Fruit fly (Drosophila melanogaster) whole organism, embryonic: ENCODE results near the gene CG6912.
A peak's percentile ranks its signal among the peaks of the same experiment; 100 is the strongest.

Experiments used
- Bteb2 ChIP-seq: fragments of 200-800 bp; sonication (Bioruptor generic); optimal IDR thresholded peaks from 2 replicates; lab custom pipeline; 2016; ENCODE audit warnings: missing biosample characterization, missing genetic modification characterization
- CG10979 ChIP-seq: fragments of 200-800 bp; sonication (Bioruptor generic); optimal IDR thresholded peaks from 2 replicates; lab custom pipeline; 2018; ENCODE audit warnings: missing biosample characterization, mild to moderate bottlenecking, missing genetic modification characterization, moderate library complexity
- CG11504 ChIP-seq: fragments of 200-800 bp; sonication (Bioruptor generic); optimal IDR thresholded peaks from 3 replicates; lab custom pipeline; 2019; ENCODE audit warnings: missing biosample characterization, mild to moderate bottlenecking, missing genetic modification characterization, moderate library complexity
- CG12071 ChIP-seq: fragments of 200-800 bp; sonication (Bioruptor generic); optimal IDR thresholded peaks from 3 replicates; lab custom pipeline; 2018; ENCODE audit warnings: missing biosample characterization, mild to moderate bottlenecking, missing genetic modification characterization
- CG12236 ChIP-seq: fragments of 200-800 bp; sonication (Bioruptor generic); optimal IDR thresholded peaks from 2 replicates; lab custom pipeline; 2016; ENCODE audit warnings: missing biosample characterization, missing genetic modification characterization
- CG13123 ChIP-seq: fragments of 200-800 bp; sonication (Bioruptor generic); optimal IDR thresholded peaks from 2 replicates; lab custom pipeline; 2016; ENCODE audit warnings: missing biosample characterization, missing genetic modification characterization
- CG14667 ChIP-seq: fragments of 200-800 bp; sonication (Bioruptor generic); IDR thresholded peaks from 2 replicates; pipeline ENCODE4 v1.3.6; 2022; ENCODE audit warnings: missing biosample characterization, missing genetic modification characterization
- CG16779 ChIP-seq: fragments of 200-800 bp; sonication (Bioruptor generic); IDR thresholded peaks from 2 replicates; pipeline ENCODE4 v1.3.6; 2022; ENCODE audit warnings: missing biosample characterization, missing genetic modification characterization
- CG1792 ChIP-seq: fragments of 200-800 bp; sonication (Bioruptor generic); optimal IDR thresholded peaks from 2 replicates; lab custom pipeline; 2016; ENCODE audit warnings: missing biosample characterization, missing genetic modification characterization
- CG2120 ChIP-seq: fragments of 200-800 bp; sonication (Bioruptor generic); optimal IDR thresholded peaks from 3 replicates; lab custom pipeline; 2016; ENCODE audit warnings: missing biosample characterization, missing genetic modification characterization
- CG2889 ChIP-seq: fragments of 200-800 bp; sonication (Bioruptor generic); IDR thresholded peaks from 3 replicates; pipeline ENCODE4 v1.3.6; 2022; ENCODE audit warnings: missing biosample characterization, missing genetic modification characterization
- CG3407 ChIP-seq: fragments of 200-800 bp; sonication (Bioruptor generic); optimal IDR thresholded peaks from 2 replicates; lab custom pipeline; 2018; ENCODE audit warnings: missing biosample characterization, mild to moderate bottlenecking, missing genetic modification characterization
- CG34422 ChIP-seq: fragments of 200-800 bp; sonication (Bioruptor generic); IDR thresholded peaks from 3 replicates; pipeline ENCODE4 v1.3.6; 2022; ENCODE audit warnings: missing biosample characterization, missing genetic modification characterization
- CG3847 ChIP-seq: fragments of 200-800 bp; sonication (Bioruptor generic); IDR thresholded peaks from 2 replicates; pipeline ENCODE4 v1.3.6; 2022; ENCODE audit warnings: missing biosample characterization, missing genetic modification characterization
- CG43689 ChIP-seq: fragments of 200-800 bp; sonication (Bioruptor generic); IDR thresholded peaks from 2 replicates; pipeline ENCODE4 v1.3.6; 2022; ENCODE audit warnings: missing biosample characterization, missing genetic modification characterization
- CG4617 ChIP-seq: fragments of 200-800 bp; sonication (Bioruptor generic); optimal IDR thresholded peaks from 3 replicates; lab custom pipeline; 2016; ENCODE audit warnings: missing biosample characterization, missing genetic modification characterization, borderline replicate concordance
- CG4854 ChIP-seq: fragments of 200-800 bp; sonication (Bioruptor generic); optimal IDR thresholded peaks from 2 replicates; lab custom pipeline; 2016; ENCODE audit warnings: missing biosample characterization, missing genetic modification characterization, inconsistent platforms
- CG6683 ChIP-seq: fragments of 200-800 bp; sonication (Bioruptor generic); optimal IDR thresholded peaks from 2 replicates; lab custom pipeline; 2017; ENCODE audit warnings: missing biosample characterization, mild to moderate bottlenecking, missing genetic modification characterization, missing genetic modification reagents
- CG7786 ChIP-seq: fragments of 200-800 bp; sonication (Bioruptor generic); optimal IDR thresholded peaks from 2 replicates; lab custom pipeline; 2016; ENCODE audit warnings: missing biosample characterization, missing genetic modification characterization
- CG7928 ChIP-seq: fragments of 200-800 bp; sonication (Bioruptor generic); optimal IDR thresholded peaks from 2 replicates; lab custom pipeline; 2017; ENCODE audit warnings: missing biosample characterization, mild to moderate bottlenecking, missing genetic modification characterization
- CG7963 ChIP-seq: fragments of 200-800 bp; sonication (Bioruptor generic); IDR thresholded peaks from 3 replicates; pipeline ENCODE4 v1.3.6; 2022; ENCODE audit warnings: missing biosample characterization, missing genetic modification characterization; ENCODE audit not compliant: partially characterized antibody
- CG9609 ChIP-seq: fragments of 200-800 bp; sonication (Bioruptor generic); optimal IDR thresholded peaks from 3 replicates; lab custom pipeline; 2016; ENCODE audit warnings: missing biosample characterization, missing genetic modification characterization
- CoRest ChIP-seq: fragments of 200-800 bp; sonication (Bioruptor generic); optimal IDR thresholded peaks from 3 replicates; lab custom pipeline; 2018; ENCODE audit warnings: missing biosample characterization, mild to moderate bottlenecking, missing genetic modification characterization, moderate library complexity
- Drgx ChIP-seq: fragments of 200-800 bp; sonication (Bioruptor generic); IDR thresholded peaks from 2 replicates; pipeline ENCODE4 v1.3.6; 2022; ENCODE audit warnings: missing biosample characterization, missing genetic modification characterization
- Elba2 ChIP-seq: fragments of 200-800 bp; sonication (Bioruptor generic); optimal IDR thresholded peaks from 3 replicates; lab custom pipeline; 2016; ENCODE audit warnings: missing biosample characterization, missing genetic modification characterization
- HLHmδ ChIP-seq: fragments of 200-800 bp; sonication (Bioruptor generic); optimal IDR thresholded peaks from 2 replicates; lab custom pipeline; 2018; ENCODE audit warnings: missing biosample characterization, mild to moderate bottlenecking, missing genetic modification characterization, moderate library complexity
- Hmx ChIP-seq: fragments of 200-800 bp; sonication (Bioruptor generic); optimal IDR thresholded peaks from 2 replicates; lab custom pipeline; 2016; ENCODE audit warnings: missing biosample characterization, missing genetic modification characterization
- Sry-δ ChIP-seq: fragments of 200-800 bp; sonication (Bioruptor generic); optimal IDR thresholded peaks from 2 replicates; lab custom pipeline; 2016; ENCODE audit warnings: missing biosample characterization, missing genetic modification characterization
- TFAM ChIP-seq: fragments of 200-800 bp; sonication (Bioruptor generic); optimal IDR thresholded peaks from 2 replicates; lab custom pipeline; 2017; ENCODE audit warnings: missing biosample characterization, missing genetic modification characterization, inconsistent platforms
- YL-1 ChIP-seq: fragments of 200-800 bp; sonication (Bioruptor generic); optimal IDR thresholded peaks from 3 replicates; lab custom pipeline; 2017; ENCODE audit warnings: missing biosample characterization, mild to moderate bottlenecking, missing genetic modification characterization
- ash1 ChIP-seq: fragments of 200-800 bp; sonication (Bioruptor generic); optimal IDR thresholded peaks from 2 replicates; lab custom pipeline; 2018; ENCODE audit warnings: missing biosample characterization, mild to moderate bottlenecking, missing genetic modification characterization
- az2 ChIP-seq: fragments of 200-800 bp; sonication (Bioruptor generic); optimal IDR thresholded peaks from 3 replicates; lab custom pipeline; 2016; ENCODE audit warnings: missing biosample characterization, missing genetic modification characterization
- da ChIP-seq: fragments of 200-800 bp; sonication (Bioruptor generic); optimal IDR thresholded peaks from 2 replicates; lab custom pipeline; 2016; ENCODE audit warnings: missing biosample characterization, missing genetic modification characterization
- danr ChIP-seq: fragments of 200-800 bp; sonication (Bioruptor generic); IDR thresholded peaks from 2 replicates; pipeline ENCODE4 v1.3.6; 2022; ENCODE audit warnings: missing biosample characterization, missing genetic modification characterization
- emc ChIP-seq: fragments of 200-800 bp; sonication (Bioruptor generic); optimal IDR thresholded peaks from 2 replicates; lab custom pipeline; 2016; ENCODE audit warnings: missing biosample characterization, missing genetic modification characterization
- exex ChIP-seq: fragments of 200-800 bp; sonication (Bioruptor generic); optimal IDR thresholded peaks from 4 replicates; lab custom pipeline; 2018; ENCODE audit warnings: missing biosample characterization, mild to moderate bottlenecking, missing genetic modification characterization, moderate library complexity
- fd64A ChIP-seq: fragments of 200-800 bp; sonication (Bioruptor generic); optimal IDR thresholded peaks from 3 replicates; lab custom pipeline; 2018; ENCODE audit warnings: missing biosample characterization, mild to moderate bottlenecking, missing genetic modification characterization
- gcm2 ChIP-seq: fragments of 200-800 bp; sonication (Bioruptor generic); optimal IDR thresholded peaks from 2 replicates; lab custom pipeline; 2016; ENCODE audit warnings: missing biosample characterization, missing genetic modification characterization
- gfzf ChIP-seq: fragments of 200-800 bp; sonication (Bioruptor generic); optimal IDR thresholded peaks from 2 replicates; lab custom pipeline; 2016; ENCODE audit warnings: missing biosample characterization, mild to moderate bottlenecking, missing genetic modification characterization, moderate library complexity
- hb ChIP-seq: fragments of 200-800 bp; sonication (Bioruptor generic); IDR thresholded peaks from 3 replicates; pipeline ENCODE4 v1.3.6; 2022; ENCODE audit warnings: missing biosample characterization, missing genetic modification characterization; ENCODE audit not compliant: partially characterized antibody
- lov ChIP-seq, 2 experiments: fragments of 200-800 bp in 1 of 2; fragments of >200 bp in 1 of 2; sonication (Bioruptor generic) in 1 of 2; IDR thresholded peaks in 1 of 2; optimal IDR thresholded peaks in 1 of 2; 2 replicates in 1 of 2; 3 replicates in 1 of 2; pipeline versions ENCODE4 v1.3.6 to Lab custom; 2017 to 2022; ENCODE audit warnings: missing biosample characterization in 1 of 2, missing genetic modification characterization in 1 of 2
- org-1 ChIP-seq: fragments of 200-800 bp; sonication (Bioruptor generic); optimal IDR thresholded peaks from 2 replicates; lab custom pipeline; 2017; ENCODE audit warnings: missing biosample characterization, missing genetic modification characterization
- p53 ChIP-seq: fragments of 200-800 bp; sonication (Bioruptor generic); optimal IDR thresholded peaks from 2 replicates; lab custom pipeline; 2016; ENCODE audit warnings: missing biosample characterization, missing genetic modification characterization
- pho ChIP-seq: fragments of 200-800 bp; sonication (Bioruptor generic); optimal IDR thresholded peaks from 2 replicates; lab custom pipeline; 2016; ENCODE audit warnings: missing biosample characterization, missing genetic modification characterization
- pita ChIP-seq: fragments of 200-800 bp; sonication (Bioruptor generic); optimal IDR thresholded peaks from 2 replicates; lab custom pipeline; 2017; ENCODE audit warnings: missing biosample characterization, mild to moderate bottlenecking, missing genetic modification characterization
- sc ChIP-seq, 3 experiments: fragments of >200 bp in 2 of 3; fragments of 200-800 bp in 1 of 3; sonication (Bioruptor generic) in 1 of 3; optimal IDR thresholded peaks; 2 replicates in 2 of 3; 3 replicates in 1 of 3; lab custom pipeline; 2017; ENCODE audit warnings: mild to moderate bottlenecking in 1 of 3, missing biosample characterization in 1 of 3, missing genetic modification characterization in 1 of 3, missing genetic modification reagents in 1 of 3
- schlank ChIP-seq: fragments of 200-800 bp; sonication (Bioruptor generic); optimal IDR thresholded peaks from 2 replicates; lab custom pipeline; 2018; ENCODE audit warnings: missing biosample characterization, mild to moderate bottlenecking, missing genetic modification characterization
- sd ChIP-seq: fragments of 200-800 bp; sonication (Bioruptor generic); optimal IDR thresholded peaks from 3 replicates; lab custom pipeline; 2018; ENCODE audit warnings: missing biosample characterization, mild to moderate bottlenecking, missing genetic modification characterization, moderate library complexity
- ssp ChIP-seq: fragments of 200-800 bp; sonication (Bioruptor generic); IDR thresholded peaks from 2 replicates; pipeline ENCODE4 v1.3.6; 2022; ENCODE audit warnings: missing biosample characterization, missing genetic modification characterization
- tgo ChIP-seq: fragments of 200-800 bp; sonication (Bioruptor generic); IDR thresholded peaks from 3 replicates; pipeline ENCODE4 v1.3.6; 2022; ENCODE audit warnings: missing biosample characterization, missing genetic modification characterization
- unpg ChIP-seq: fragments of 200-800 bp; sonication (Bioruptor generic); optimal IDR thresholded peaks from 3 replicates; lab custom pipeline; 2018; ENCODE audit warnings: missing biosample characterization, mild to moderate bottlenecking, missing genetic modification characterization, moderate library complexity

CG6912 gene

dm6 chr3R:15119730-15120129 lies 17.1 kb downstream of the CG6912 start (continued):
- TF ChIP-seq Drgx (GFP tag; lab: Robert Waterston, UW) (no peak), ash1 (GFP tag; lab: Kevin White, UChicago) (no peak), unpg (peak; percentile 29), CoRest (tag; lab: Kevin White, UChicago) (peak; percentile 34), CG16779 (GFP tag; lab: Robert Waterston, UW) (no peak), exex (tag; lab: Kevin White, UChicago) (no peak), CG14667 (no peak), Hmx (GFP tag; lab: Kevin White, UChicago) (no peak), CG43689 (GFP tag; lab: Robert Waterston, UW) (no peak), lov (optimal IDR thresholded peaks at IDR 0.05; lab: Kevin White, UChicago) (no peak), lov (GFP tag; IDR thresholded peaks at IDR 0.05; lab: Robert Waterston, UW) (no peak), HLHmδ (GFP tag; lab: Kevin White, UChicago) (no peak), CG4854 (GFP tag; lab: Kevin White, UChicago) (no peak), TFAM (GFP tag; lab: Kevin White, UChicago) (no peak), sd (tag; lab: Kevin White, UChicago) (no peak), Sry-δ (GFP tag; lab: Kevin White, UChicago) (no peak), CG4617 (GFP tag; lab: Kevin White, UChicago) (no peak), CG12071 (GFP tag; lab: Kevin White, UChicago) (no peak), danr (GFP tag; lab: Robert Waterston, UW) (no peak), CG6683 (GFP tag; lab: Kevin White, UChicago) (no peak), p53 (GFP tag; lab: Kevin White, UChicago) (no peak), az2 (GFP tag; lab: Kevin White, UChicago) (peak; percentile 7), CG7786 (GFP tag; lab: Kevin White, UChicago) (no peak), CG12236 (GFP tag; lab: Kevin White, UChicago) (no peak), CG3407 (GFP tag; lab: Kevin White, UChicago) (no peak), ssp (GFP tag; lab: Robert Waterston, UW) (no peak), emc (GFP tag; lab: Kevin White, UChicago) (no peak), tgo (GFP tag; lab: Robert Waterston, UW) (peak; percentile 21; the same call in 1 of the 3 replicates), org-1 (GFP tag; lab: Kevin White, UChicago) (no peak), fd64A (GFP tag; lab: Kevin White, UChicago) (no peak), Bteb2 (GFP tag; lab: Kevin White, UChicago) (no peak), CG34422 (GFP tag; lab: Robert Waterston, UW) (no peak), CG9609 (no peak), CG7963 (no peak), gfzf (GFP tag; lab: Kevin White, UChicago) (no peak), gcm2 (no peak), da (GFP tag; lab: Kevin White, UChicago) (no peak), CG1792 (GFP tag; lab: Kevin White, UChicago) (no peak), pho (GFP tag; lab: Kevin White, UChicago) (peak; percentile 9), CG10979 (no peak), YL-1 (GFP tag; lab: Kevin White, UChicago) (no peak), CG2120 (peak; percentile 63), CG13123 (no peak), CG7928 (GFP tag; lab: Kevin White, UChicago) (no peak), CG11504 (peak; percentile 53), CG3847 (GFP tag; lab: Robert Waterston, UW) (no peak), sc (optimal IDR thresholded peaks at IDR 0.05; lab: Kevin White, UChicago) (no peak), sc (GFP tag; optimal IDR thresholded peaks at IDR 0.05; lab: Kevin White, UChicago) (no peak), hb (GFP tag; lab: Robert Waterston, UW) (no peak), pita (GFP tag; lab: Kevin White, UChicago) (no peak), schlank (tag; lab: Kevin White, UChicago) (no peak), CG2889 (GFP tag; lab: Robert Waterston, UW) (no peak), Elba2 (GFP tag; lab: Kevin White, UChicago) (no peak)
